Worm (Caenorhabditis elegans) whole organism, L1 larva: ENCODE measurements around the gene F35C11.3.

ENCODE experiments used
- aha-1 ChIP-seq: fragments of 150-350 bp; optimal IDR thresholded peaks from 2 replicates; lab custom pipeline; 2014; ENCODE audit warnings: missing biosample characterization, missing genetic modification characterization
- ama-1 ChIP-seq: fragments of 150-350 bp; optimal IDR thresholded peaks from 2 replicates; lab custom pipeline; 2014
- fkh-4 ChIP-seq: sonication (generic microtip); optimal IDR thresholded peaks from 2 replicates; lab custom pipeline; 2016; ENCODE audit warnings: missing compliant biosample characterization, missing genetic modification characterization, borderline replicate concordance
- grh-1 ChIP-seq: fragments of 200-800 bp; sonication (Bioruptor generic); IDR thresholded peaks from 2 replicates; pipeline ENCODE4 v1.3.6; 2022; ENCODE audit warnings: missing genetic modification reagents, missing genetic modification characterization, missing compliant biosample characterization
- mep-1 ChIP-seq: fragments of 150-350 bp; optimal IDR thresholded peaks from 2 replicates; lab custom pipeline; 2014; ENCODE audit warnings: missing biosample characterization, missing genetic modification characterization
- nhr-11 ChIP-seq: fragments of 150-350 bp; optimal IDR thresholded peaks from 2 replicates; lab custom pipeline; 2014; ENCODE audit warnings: missing biosample characterization, missing genetic modification characterization
- pag-3 ChIP-seq: sonication (generic microtip); optimal IDR thresholded peaks from 2 replicates; lab custom pipeline; 2017; ENCODE audit warnings: missing genetic modification characterization, mild to moderate bottlenecking, missing compliant biosample characterization, antibody characterized with exemption, borderline replicate concordance; ENCODE audit not compliant: insufficient read depth
- skn-1 ChIP-seq: fragments of 150-350 bp; optimal IDR thresholded peaks from 2 replicates; lab custom pipeline; 2014; ENCODE audit warnings: missing biosample characterization, missing genetic modification characterization
- tbx-2 ChIP-seq: sonication (generic microtip); optimal IDR thresholded peaks from 2 replicates; lab custom pipeline; 2016; ENCODE audit warnings: missing genetic modification characterization, missing compliant biosample characterization
- unc-62 ChIP-seq: fragments of 150-350 bp; optimal IDR thresholded peaks from 2 replicates; lab custom pipeline; 2014; ENCODE audit warnings: missing biosample characterization, missing genetic modification reagents, missing genetic modification characterization
- unc-86 ChIP-seq: sonication (generic microtip); optimal IDR thresholded peaks from 2 replicates; lab custom pipeline; 2016; ENCODE audit warnings: missing genetic modification characterization, missing compliant biosample characterization
- zag-1 ChIP-seq: fragments of 150-350 bp; optimal IDR thresholded peaks from 2 replicates; lab custom pipeline; 2014; ENCODE audit warnings: missing biosample characterization, missing genetic modification characterization
- ztf-4 ChIP-seq: fragments of 150-350 bp; optimal IDR thresholded peaks from 2 replicates; lab custom pipeline; 2014; ENCODE audit warnings: missing biosample characterization, missing genetic modification characterization

DNA sequence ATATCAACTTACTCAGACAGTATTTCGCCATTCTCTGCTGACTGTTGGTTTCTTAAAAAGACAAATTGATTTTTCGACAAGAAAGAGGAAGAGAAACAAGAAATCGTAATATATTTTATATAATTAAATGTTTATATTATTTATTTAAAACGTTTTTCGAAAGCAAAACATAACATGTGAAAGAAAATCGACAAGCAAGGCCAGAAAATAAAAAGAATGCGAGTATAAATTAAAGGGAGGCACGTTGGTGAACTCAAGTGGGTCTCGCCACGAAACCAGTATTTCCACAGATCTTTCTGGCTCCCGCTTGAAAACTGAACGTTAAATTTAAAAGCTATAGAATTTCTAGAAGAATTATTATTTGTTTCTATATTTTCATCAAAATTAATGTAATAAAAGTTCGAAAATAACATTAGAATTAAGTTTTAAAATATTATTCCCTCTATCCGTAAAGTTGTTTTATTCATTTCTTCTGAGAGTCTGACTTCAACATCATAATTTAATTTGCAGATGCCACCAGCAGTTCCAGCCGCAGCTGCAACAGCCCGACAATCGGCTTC lies 36.7 kb downstream of the F35C11.3 start, which contains the start of the genes nst-1 and cct-4:
- TF ChIP-seq grh-1 (no peak), tbx-2 (no peak), pag-3 (tag; lab: Kevin White, UChicago) (no peak), unc-86 (tag; lab: Kevin White, UChicago) (no peak), ama-1 (lab: Kevin White, UChicago) (no peak), ztf-4 (tag; lab: Kevin White, UChicago) (no peak), fkh-4 (tag; lab: Kevin White, UChicago) (no peak), skn-1 (tag; lab: Kevin White, UChicago) (peak; percentile 18), unc-62 (GFP tag; lab: Kevin White, UChicago) (no peak), mep-1 (tag; lab: Kevin White, UChicago) (peak; percentile 70), zag-1 (tag; lab: Kevin White, UChicago) (no peak), nhr-11 (tag; lab: Kevin White, UChicago) (no peak), aha-1 (tag; lab: Kevin White, UChicago) (no peak)
